Fruit fly (Drosophila melanogaster): ENCODE measurements around the gene CG1750.
A peak's percentile ranks its signal among the peaks of the same experiment; 100 is the strongest.

dm6 chr3R:31295694-31296093, 41.0 kb upstream of the CG1750 start:
- peak; percentile 30 for TF ChIP-seq CG34367 (tag; optimal IDR thresholded peaks at IDR 0.05)
- TF ChIP-seq CG8159 (tag; optimal IDR thresholded peaks at IDR 0.05): peak; percentile 63
- no peak for TF ChIP-seq D1 (tag; optimal IDR thresholded peaks at IDR 0.05)
- peak; percentile 68; the same call in 2 of the 3 replicates for TF ChIP-seq fd96Ca (GFP tag; IDR thresholded peaks at IDR 0.05)
- TF ChIP-seq CG14655 (GFP tag; optimal IDR thresholded peaks at IDR 0.05): peak; percentile 66
- peak; percentile 57 for TF ChIP-seq CG17806 (tag; optimal IDR thresholded peaks at IDR 0.05)
- no peak for TF ChIP-seq gl (tag; optimal IDR thresholded peaks at IDR 0.05)
- no peak for TF ChIP-seq EcR (GFP tag; optimal IDR thresholded peaks at IDR 0.05)

All from whole organism, pupa.